Worm (Caenorhabditis elegans): ENCODE data around the gene Y54F10AR.1.

ce11 chrIII:2597753-2598152, 22.3 kb upstream of the Y54F10AR.1 start, which contains the start of gene mdt-19:
- TF ChIP-seq snpc-4 (tag; optimal IDR thresholded peaks at IDR 0.05) (no peak), nhr-129 (tag; optimal IDR thresholded peaks at IDR 0.05) (no peak), nhr-23 (tag; optimal IDR thresholded peaks at IDR 0.05) (no peak), ZK546.5 (tag; optimal IDR thresholded peaks at IDR 0.05) (no peak), dmd-4 (tag; optimal IDR thresholded peaks at IDR 0.05) (no peak), lin-39 (tag; optimal IDR thresholded peaks at IDR 0.05) (no peak)
